Fruit fly (Drosophila melanogaster) whole organism, prepupa: Measurements from ENCODE around the gene CG3655.

ENCODE experiments used
- CG8632 ChIP-seq: fragments of 200-800 bp; sonication (Bioruptor generic); optimal IDR thresholded peaks from 3 replicates; lab custom pipeline; 2016; ENCODE audit warnings: missing biosample characterization, missing genetic modification characterization
- Eip75B ChIP-seq: fragments of 200-800 bp; sonication (Bioruptor generic); optimal IDR thresholded peaks from 3 replicates; lab custom pipeline; 2016; ENCODE audit warnings: missing biosample characterization, missing genetic modification characterization
- Hr39 ChIP-seq: fragments of 200-800 bp; sonication (Bioruptor generic); optimal IDR thresholded peaks from 2 replicates; lab custom pipeline; 2016; ENCODE audit warnings: missing biosample characterization, missing genetic modification characterization
- esn ChIP-seq: fragments of 200-800 bp; sonication (Bioruptor generic); optimal IDR thresholded peaks from 2 replicates; lab custom pipeline; 2016; ENCODE audit warnings: missing biosample characterization, mild to moderate bottlenecking, missing genetic modification characterization, moderate library complexity
- topi ChIP-seq: fragments of 200-800 bp; sonication (Bioruptor generic); optimal IDR thresholded peaks from 3 replicates; lab custom pipeline; 2016; ENCODE audit warnings: missing biosample characterization, missing genetic modification characterization

dm6 chrX:1123381-1123780 lies 11.3 kb downstream of the CG3655 start:
- TF ChIP-seq topi (GFP tag; lab: Kevin White, UChicago) (no peak), esn (GFP tag; lab: Kevin White, UChicago) (no peak), Eip75B (no peak), CG8632 (GFP tag; lab: Kevin White, UChicago) (no peak), Hr39 (GFP tag; lab: Kevin White, UChicago) (no peak)
